Fruit fly (Drosophila melanogaster) whole organism, wandering third instar larva: ENCODE results near the gene CG7326.

ENCODE experiments used
- Abd-B ChIP-seq: fragments of >200 bp; optimal IDR thresholded peaks from 2 replicates; lab custom pipeline; 2017; ENCODE audit warnings: missing biosample characterization, missing genetic modification characterization
- CG32264 ChIP-seq: fragments of 200-800 bp; sonication (Bioruptor generic); optimal IDR thresholded peaks from 2 replicates; lab custom pipeline; 2016; ENCODE audit warnings: missing biosample characterization, missing genetic modification characterization
- CG9705 ChIP-seq: fragments of 200-800 bp; sonication (Bioruptor generic); optimal IDR thresholded peaks from 2 replicates; lab custom pipeline; 2018; ENCODE audit warnings: missing biosample characterization, mild to moderate bottlenecking, missing genetic modification characterization
- Hr78 ChIP-seq: fragments of >200 bp; optimal IDR thresholded peaks from 2 replicates; lab custom pipeline; 2017; ENCODE audit warnings: missing biosample characterization, missing genetic modification characterization
- Myc ChIP-seq: fragments of >200 bp; optimal IDR thresholded peaks from 2 replicates; lab custom pipeline; 2017
- OdsH ChIP-seq: fragments of 200-800 bp; sonication (Bioruptor generic); optimal IDR thresholded peaks from 2 replicates; lab custom pipeline; 2016; ENCODE audit warnings: missing biosample characterization, mild to moderate bottlenecking, missing genetic modification characterization
- fru ChIP-seq: fragments of 200-800 bp; sonication (Bioruptor generic); optimal IDR thresholded peaks from 3 replicates; lab custom pipeline; 2016; ENCODE audit warnings: missing biosample characterization, mild to moderate bottlenecking, missing genetic modification characterization
- h ChIP-seq: fragments of 200-800 bp; sonication (Bioruptor generic); optimal IDR thresholded peaks from 3 replicates; lab custom pipeline; 2016; ENCODE audit warnings: missing biosample characterization, mild to moderate bottlenecking, missing genetic modification characterization
- pan ChIP-seq: fragments of >200 bp; optimal IDR thresholded peaks from 2 replicates; lab custom pipeline; 2017
- psq ChIP-seq: fragments of 200-800 bp; sonication (Bioruptor generic); optimal IDR thresholded peaks from 3 replicates; lab custom pipeline; 2017; ENCODE audit warnings: missing biosample characterization, mild to moderate bottlenecking, missing genetic modification characterization, moderate library complexity
- rgr ChIP-seq: fragments of 200-800 bp; sonication (Bioruptor generic); optimal IDR thresholded peaks from 3 replicates; lab custom pipeline; 2016; ENCODE audit warnings: missing biosample characterization, mild to moderate bottlenecking, missing genetic modification characterization
- tai ChIP-seq: sonication (Bioruptor generic); optimal IDR thresholded peaks from 2 replicates; lab custom pipeline; 2016; ENCODE audit warnings: missing biosample characterization, missing genetic modification characterization
- usp ChIP-seq: fragments of >200 bp; optimal IDR thresholded peaks from 2 replicates; lab custom pipeline; 2017; ENCODE audit warnings: missing biosample characterization, missing genetic modification characterization

DNA sequence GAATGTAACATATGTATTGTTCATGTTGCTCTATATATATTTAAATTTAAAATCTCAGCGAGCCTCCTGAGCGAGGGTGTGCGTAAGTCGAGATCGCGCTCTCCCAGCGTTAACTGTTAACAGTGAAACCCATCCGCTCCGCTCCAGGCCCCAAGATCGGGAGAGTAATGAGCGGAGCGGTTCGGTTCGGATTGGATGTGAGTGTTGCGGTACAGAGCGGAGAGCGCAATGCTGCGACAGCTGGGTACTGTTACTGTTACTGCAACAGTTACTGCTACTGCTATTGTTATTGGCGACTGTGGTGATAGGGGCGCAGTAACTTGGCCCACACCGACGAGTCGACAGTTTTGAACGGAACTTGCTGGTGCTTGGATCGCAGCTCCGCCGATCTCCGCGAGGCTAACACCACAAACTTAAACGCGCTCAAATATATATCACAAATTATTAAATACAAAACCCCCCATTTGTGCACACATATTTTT, 31.2 kb downstream of the CG7326 start, which contains the start of gene Pvf1:
- TF ChIP-seq usp (no peak), CG9705 (GFP tag; lab: Kevin White, UChicago) (no peak), h (GFP tag; lab: Kevin White, UChicago) (peak; percentile 48), CG32264 (no peak), rgr (GFP tag; lab: Kevin White, UChicago) (no peak), Abd-B (GFP tag; lab: Kevin White, UChicago) (no peak), OdsH (no peak), psq (GFP tag; lab: Kevin White, UChicago) (no peak), Myc (lab: Kevin White, UChicago) (no peak), fru (GFP tag; lab: Kevin White, UChicago) (peak; percentile 96), pan (lab: Kevin White, UChicago) (no peak), tai (GFP tag; lab: Kevin White, UChicago) (no peak), Hr78 (no peak)
